Worm (Caenorhabditis elegans) whole organism, L2 larva: ENCODE results near the gene Y57A10A.8.

Experiments
- blmp-1 ChIP-seq: sonication (generic microtip); optimal IDR thresholded peaks from 2 replicates; lab custom pipeline; 2017; ENCODE audit warnings: missing genetic modification characterization, mild to moderate bottlenecking, missing compliant biosample characterization, antibody characterized with exemption, moderate library complexity; ENCODE audit not compliant: insufficient read depth
- egl-27 ChIP-seq: sonication (generic microtip); optimal IDR thresholded peaks from 3 replicates; lab custom pipeline; 2017; ENCODE audit warnings: missing biosample characterization, missing genetic modification reagents, missing genetic modification characterization
- mdl-1 ChIP-seq, 2 experiments: fragments of 150-350 bp in 1 of 2; sonication (generic microtip) in 1 of 2; optimal IDR thresholded peaks; 2 replicates each; lab custom pipeline; 2017; ENCODE audit warnings: missing biosample characterization in 2 of 2, missing genetic modification characterization in 2 of 2
- nhr-12 ChIP-seq: fragments of 150-350 bp; optimal IDR thresholded peaks from 2 replicates; lab custom pipeline; 2014; ENCODE audit warnings: missing biosample characterization, missing genetic modification characterization
- skn-1 ChIP-seq: sonication (generic microtip); optimal IDR thresholded peaks from 2 replicates; lab custom pipeline; 2017; ENCODE audit warnings: missing biosample characterization, missing genetic modification characterization
- unc-39 ChIP-seq: fragments of 150-350 bp; optimal IDR thresholded peaks from 2 replicates; lab custom pipeline; 2014; ENCODE audit warnings: missing biosample characterization, missing genetic modification characterization

ce11 chrII:12189193-12189592 lies 24.6 kb downstream of the Y57A10A.8 start:
- TF ChIP-seq nhr-12 = no peak
- TF ChIP-seq unc-39 (tag; lab: Kevin White, UChicago) = no peak
- no peak for TF ChIP-seq mdl-1 (tag; optimal IDR thresholded peaks at IDR 0.05; lab: Kevin White, UChicago)
- no peak for TF ChIP-seq blmp-1 (tag; lab: Kevin White, UChicago)
- no peak for TF ChIP-seq skn-1 (tag; lab: Kevin White, UChicago)
- TF ChIP-seq egl-27 = no peak
